Worm (Caenorhabditis elegans) whole organism, early embryonic: ENCODE measurements around the gene nhr-109.

ENCODE experiments used
- B0310.2 ChIP-seq: sonication (generic microtip); optimal IDR thresholded peaks from 2 replicates; lab custom pipeline; 2016; ENCODE audit warnings: mild to moderate bottlenecking, missing genetic modification characterization, missing compliant biosample characterization
- F13C5.2 ChIP-seq: sonication (generic microtip); optimal IDR thresholded peaks from 2 replicates; lab custom pipeline; 2017; ENCODE audit warnings: mild to moderate bottlenecking, missing genetic modification characterization, inconsistent platforms, missing compliant biosample characterization
- aly-1 ChIP-seq: sonication (generic microtip); optimal IDR thresholded peaks from 2 replicates; lab custom pipeline; 2016; ENCODE audit warnings: missing genetic modification characterization, missing compliant biosample characterization
- ama-1 ChIP-seq: fragments of 150-350 bp; optimal IDR thresholded peaks from 2 replicates; lab custom pipeline; 2014
- ceh-13 ChIP-seq: fragments of 200-800 bp; sonication (Bioruptor generic); optimal IDR thresholded peaks from 2 replicates; lab custom pipeline; 2018; ENCODE audit warnings: mild to moderate bottlenecking, missing genetic modification characterization, missing compliant biosample characterization
- ceh-36 ChIP-seq: sonication (generic microtip); optimal IDR thresholded peaks from 2 replicates; lab custom pipeline; 2016; ENCODE audit warnings: missing genetic modification characterization, inconsistent platforms, missing compliant biosample characterization
- ets-7 ChIP-seq: sonication (generic microtip); optimal IDR thresholded peaks from 2 replicates; lab custom pipeline; 2016; ENCODE audit warnings: missing genotype, missing genetic modification characterization, missing compliant biosample characterization
- flt-1 ChIP-seq: fragments of 200-800 bp; sonication (Bioruptor generic); IDR thresholded peaks from 2 replicates; pipeline ENCODE4 v1.3.6; 2022; ENCODE audit warnings: missing genetic modification characterization, missing compliant biosample characterization
- hmbx-1 ChIP-seq: sonication (generic microtip); optimal IDR thresholded peaks from 2 replicates; lab custom pipeline; 2016; ENCODE audit warnings: mild to moderate bottlenecking, missing genetic modification characterization, missing compliant biosample characterization
- hmg-4 ChIP-seq: fragments of 200-800 bp; sonication (Bioruptor generic); optimal IDR thresholded peaks from 2 replicates; lab custom pipeline; 2018; ENCODE audit warnings: mild to moderate bottlenecking, missing genetic modification characterization, missing compliant biosample characterization
- hnd-1 ChIP-seq: sonication (generic microtip); optimal IDR thresholded peaks from 2 replicates; lab custom pipeline; 2016; ENCODE audit warnings: missing genetic modification characterization, missing compliant biosample characterization
- pes-1 ChIP-seq: fragments of 200-800 bp; sonication (Bioruptor generic); IDR thresholded peaks from 2 replicates; pipeline ENCODE4 v1.3.6; 2022; ENCODE audit warnings: missing genetic modification reagents, missing genetic modification characterization, missing compliant biosample characterization
- scrt-1 ChIP-seq: fragments of 200-800 bp; sonication (Bioruptor generic); IDR thresholded peaks from 2 replicates; pipeline ENCODE4 v1.3.6; 2022; ENCODE audit warnings: missing genetic modification characterization, missing compliant biosample characterization
- sea-1 ChIP-seq: fragments of 200-800 bp; sonication (Bioruptor generic); conservative IDR thresholded peaks from 2 replicates; pipeline ENCODE4 v1.3.6; 2022; ENCODE audit warnings: missing genetic modification characterization, missing compliant biosample characterization
- tbx-11 ChIP-seq: fragments of 200-800 bp; sonication (Bioruptor generic); IDR thresholded peaks from 2 replicates; pipeline ENCODE4 v1.3.6; 2022; ENCODE audit warnings: missing genetic modification characterization, missing compliant biosample characterization
- tbx-37 ChIP-seq: fragments of 200-800 bp; sonication (Bioruptor generic); conservative IDR thresholded peaks from 2 replicates; pipeline ENCODE4 v1.3.6; 2022; ENCODE audit warnings: missing genetic modification reagents, missing genetic modification characterization, missing compliant biosample characterization
- tra-4 ChIP-seq: sonication (generic microtip); optimal IDR thresholded peaks from 2 replicates; lab custom pipeline; 2017; ENCODE audit warnings: missing genetic modification characterization, missing compliant biosample characterization

Gene nhr-109

DNA sequence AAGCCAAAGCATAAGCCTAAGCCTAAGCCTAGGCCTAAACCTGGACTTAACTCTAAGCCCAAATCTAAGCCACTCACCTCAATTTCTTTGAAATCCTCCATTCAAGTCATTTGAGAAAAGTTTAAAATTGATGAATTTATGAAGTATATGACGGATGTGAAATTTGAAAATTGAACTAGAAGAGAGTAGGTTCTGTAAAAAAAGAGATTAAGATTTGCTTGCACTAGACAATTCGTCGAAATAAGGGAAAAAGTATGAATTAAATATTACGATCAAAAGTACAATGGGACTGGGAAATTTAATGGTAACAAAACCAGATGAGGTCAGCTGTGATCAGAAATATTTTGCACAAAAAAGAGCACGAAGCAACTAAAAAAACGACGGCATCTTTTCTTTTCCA, 19.9 kb downstream of the nhr-109 start, which contains the start of gene twk-2:
Gene twk-2, minus strand, starts transcription at position 101 of the 400 bp plus-strand sequence.
- TF ChIP-seq hmbx-1 (tag; lab: Kevin White, UChicago) (no peak), hnd-1 (tag; lab: Kevin White, UChicago) (no peak), ceh-13 (GFP tag; lab: Kevin White, UChicago) (no peak), ets-7 (tag; lab: Kevin White, UChicago) (no peak), scrt-1 (no peak), F13C5.2 (tag; lab: Kevin White, UChicago) (no peak), ama-1 (lab: Kevin White, UChicago) (no peak), aly-1 (tag; lab: Kevin White, UChicago) (no peak), tbx-37 (GFP tag; lab: Robert Waterston, UW) (no peak), hmg-4 (no peak)

DNA sequence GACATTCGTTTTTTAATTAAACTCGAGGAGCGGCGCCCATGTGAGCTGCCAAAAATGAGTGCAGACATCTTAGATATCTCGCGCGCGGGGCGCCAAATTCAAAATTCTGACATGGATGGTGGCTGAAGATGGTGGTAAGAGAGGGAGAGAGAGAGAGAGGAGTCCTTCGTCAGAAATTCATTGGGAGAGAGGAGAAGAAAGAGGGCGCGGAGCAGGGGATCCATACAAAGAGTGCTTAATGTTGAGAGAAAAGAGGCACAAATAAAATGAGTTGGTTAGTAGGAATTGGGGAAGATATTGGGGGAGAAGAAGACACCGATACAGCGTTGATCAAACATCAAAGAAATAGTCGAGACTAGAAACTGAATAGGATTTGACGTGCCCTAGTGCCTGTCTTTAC, 20.3 kb downstream of the nhr-109 start:
- TF ChIP-seq tbx-37 (GFP tag; lab: Robert Waterston, UW): no peak
- TF ChIP-seq scrt-1: no peak

DNA sequence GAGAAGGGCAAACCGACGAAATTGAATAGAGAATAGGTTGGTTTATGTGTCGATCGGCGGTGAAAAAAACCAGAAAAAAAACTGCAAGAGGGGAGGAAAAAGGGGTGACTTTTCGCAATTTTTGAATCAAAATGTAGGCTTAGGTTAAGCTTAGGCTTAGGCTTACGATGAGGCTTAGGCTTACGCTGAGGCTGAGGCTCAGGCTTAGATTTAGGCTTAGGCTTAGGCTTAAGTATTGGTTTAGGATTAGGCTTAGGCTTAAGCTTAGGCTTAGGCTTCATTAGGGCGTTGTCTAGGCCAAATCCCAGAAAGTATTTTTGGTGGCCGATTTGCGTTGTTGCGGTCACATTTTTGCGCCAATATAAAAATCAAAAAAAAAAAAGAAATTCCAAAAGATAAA, 21.7 kb downstream of the nhr-109 start:
- TF ChIP-seq tbx-11 (GFP tag; lab: Robert Waterston, UW) (no peak), ceh-36 (tag; lab: Kevin White, UChicago) (peak; percentile 50)

DNA sequence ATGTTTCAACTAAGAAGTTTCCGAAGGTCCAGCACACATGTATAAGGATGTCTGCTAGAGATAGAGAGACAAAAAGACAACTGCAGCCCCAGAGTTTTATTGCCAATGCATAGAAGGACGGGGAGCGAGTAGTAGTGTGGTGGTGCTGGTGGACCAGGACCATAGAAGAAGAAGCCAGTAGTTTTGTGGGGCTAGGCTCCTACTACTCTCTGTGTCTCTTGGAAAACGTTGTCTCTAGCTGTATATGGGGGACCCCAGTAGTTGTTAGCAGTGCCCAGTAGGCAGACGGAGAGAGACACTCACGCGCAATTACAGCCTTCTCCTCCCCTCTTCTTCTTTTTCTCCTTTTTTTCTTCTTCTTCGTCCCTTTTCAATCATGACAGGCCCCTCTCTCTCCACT, 22.9 kb downstream of the nhr-109 start:
- TF ChIP-seq ama-1 (lab: Kevin White, UChicago) (no peak), tra-4 (no peak), tbx-37 (GFP tag; lab: Robert Waterston, UW) (no peak), tbx-11 (GFP tag; lab: Robert Waterston, UW) (no peak), hnd-1 (tag; lab: Kevin White, UChicago) (no peak), hmg-4 (no peak), ceh-13 (GFP tag; lab: Kevin White, UChicago) (no peak), hmbx-1 (tag; lab: Kevin White, UChicago) (no peak), B0310.2 (no peak), sea-1 (GFP tag; lab: Robert Waterston, UW) (no peak)

DNA sequence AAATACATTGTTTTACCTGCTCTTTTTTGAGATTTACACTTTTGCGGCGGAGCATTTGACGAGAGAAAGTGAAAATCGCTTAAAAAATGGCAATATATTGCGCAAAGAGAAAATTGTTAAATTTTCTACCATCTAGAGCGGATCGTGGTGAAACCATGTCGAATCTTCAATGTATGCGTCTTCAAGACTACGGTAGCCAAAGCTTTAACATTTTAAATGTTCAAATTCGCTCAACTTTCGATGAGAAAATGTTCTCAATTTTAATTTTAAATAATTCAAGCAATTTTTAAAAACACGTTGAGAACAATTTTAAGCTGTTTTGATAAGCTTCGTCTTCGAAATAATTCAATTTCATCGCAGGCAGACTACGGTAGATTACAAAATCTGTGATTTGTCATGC, 27.1 kb downstream of the nhr-109 start:
- no peak for TF ChIP-seq sea-1 (GFP tag; lab: Robert Waterston, UW)
- no peak for TF ChIP-seq B0310.2
- TF ChIP-seq scrt-1: no peak
- TF ChIP-seq ama-1 (lab: Kevin White, UChicago): no peak
- TF ChIP-seq tra-4: no peak
- TF ChIP-seq ceh-36 (tag; lab: Kevin White, UChicago): no peak
- TF ChIP-seq flt-1: no peak
- no peak for TF ChIP-seq hmbx-1 (tag; lab: Kevin White, UChicago)
- no peak for TF ChIP-seq hnd-1 (tag; lab: Kevin White, UChicago)

DNA sequence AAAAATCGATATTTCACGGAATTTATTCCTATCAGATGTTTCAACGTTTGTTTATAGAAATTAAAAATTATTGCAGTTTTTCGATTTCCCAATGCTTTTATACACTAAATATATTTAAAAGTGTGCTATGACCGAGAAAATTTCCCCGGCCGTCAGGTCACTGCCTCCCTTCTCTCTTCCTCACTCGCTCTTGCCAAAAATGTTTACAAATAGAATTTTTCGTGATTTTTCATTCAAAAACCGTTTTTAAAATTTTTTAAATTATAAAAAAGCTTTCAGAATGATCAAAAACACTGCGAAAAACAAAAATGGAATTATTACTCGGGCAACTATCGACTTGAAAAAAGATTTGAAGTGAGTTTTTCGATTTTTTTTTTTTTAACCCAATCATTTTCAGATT, 27.7 kb downstream of the nhr-109 start, which contains the start of the genes T12C9.7 and vps-18:
Gene T12C9.7, minus strand, starts transcription at position 101 of the 400 bp plus-strand sequence.
Gene vps-18, plus strand, starts transcription at position 280 of the 400 bp plus-strand sequence.
- no peak for TF ChIP-seq pes-1 (GFP tag; lab: Robert Waterston, UW)
- TF ChIP-seq ceh-13 (GFP tag; lab: Kevin White, UChicago): no peak
- TF ChIP-seq hmbx-1 (tag; lab: Kevin White, UChicago): no peak
- TF ChIP-seq ets-7 (tag; lab: Kevin White, UChicago): no peak

DNA sequence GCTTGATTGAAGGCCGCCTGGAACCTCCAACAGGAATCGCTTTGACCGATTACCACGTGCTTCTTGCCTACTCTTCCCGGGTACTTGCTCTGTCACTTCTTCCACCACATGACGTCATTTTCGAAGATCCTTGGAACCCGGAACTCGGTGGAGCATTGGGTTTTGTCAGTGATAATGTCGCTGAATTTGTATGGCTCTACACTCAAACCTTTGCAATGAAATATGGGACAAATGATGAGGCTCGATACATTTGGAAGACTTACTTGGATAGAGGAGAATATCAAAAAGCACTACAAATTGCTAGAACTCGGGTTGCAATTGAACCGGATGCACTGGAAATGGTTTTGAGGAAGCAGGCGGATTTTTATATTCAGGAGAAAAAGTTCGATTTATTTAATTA, 29.7 kb downstream of the nhr-109 start:
- TF ChIP-seq ceh-13 (GFP tag; lab: Kevin White, UChicago) (no peak), sea-1 (GFP tag; lab: Robert Waterston, UW) (no peak), ets-7 (tag; lab: Kevin White, UChicago) (no peak), ceh-36 (tag; lab: Kevin White, UChicago) (no peak), aly-1 (tag; lab: Kevin White, UChicago) (no peak), hmg-4 (no peak), hmbx-1 (tag; lab: Kevin White, UChicago) (no peak), pes-1 (GFP tag; lab: Robert Waterston, UW) (no peak), ama-1 (lab: Kevin White, UChicago) (no peak), B0310.2 (no peak), F13C5.2 (tag; lab: Kevin White, UChicago) (no peak)

DNA sequence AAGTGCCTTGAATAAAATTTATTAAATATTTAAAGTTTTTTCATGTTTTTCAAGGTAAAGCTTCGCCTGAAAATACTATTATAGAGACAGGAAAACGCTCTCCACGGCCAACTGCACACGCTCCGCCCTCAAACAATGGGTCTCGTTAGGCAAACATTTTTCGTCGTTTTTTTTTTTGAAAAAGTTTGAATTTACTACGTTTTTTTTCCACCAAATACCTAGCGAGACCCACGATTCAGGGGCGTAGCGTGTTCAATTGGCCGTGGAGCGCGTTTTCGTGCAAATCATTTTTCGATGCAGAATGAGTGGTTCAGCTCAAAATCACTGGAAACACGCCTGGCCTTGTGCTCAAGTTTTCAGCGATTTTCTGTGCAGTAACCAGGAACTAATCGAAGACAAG, 34.7 kb downstream of the nhr-109 start, which contains the start of gene W06B4.2:
Gene W06B4.2, plus strand, starts transcription at position 301 of the 400 bp plus-strand sequence.
- TF ChIP-seq aly-1 (tag; lab: Kevin White, UChicago) (no peak), B0310.2 (no peak), ets-7 (tag; lab: Kevin White, UChicago) (no peak), hmbx-1 (tag; lab: Kevin White, UChicago) (no peak), tra-4 (no peak), tbx-37 (GFP tag; lab: Robert Waterston, UW) (no peak), tbx-11 (GFP tag; lab: Robert Waterston, UW) (no peak), flt-1 (no peak), ceh-36 (tag; lab: Kevin White, UChicago) (no peak)

DNA sequence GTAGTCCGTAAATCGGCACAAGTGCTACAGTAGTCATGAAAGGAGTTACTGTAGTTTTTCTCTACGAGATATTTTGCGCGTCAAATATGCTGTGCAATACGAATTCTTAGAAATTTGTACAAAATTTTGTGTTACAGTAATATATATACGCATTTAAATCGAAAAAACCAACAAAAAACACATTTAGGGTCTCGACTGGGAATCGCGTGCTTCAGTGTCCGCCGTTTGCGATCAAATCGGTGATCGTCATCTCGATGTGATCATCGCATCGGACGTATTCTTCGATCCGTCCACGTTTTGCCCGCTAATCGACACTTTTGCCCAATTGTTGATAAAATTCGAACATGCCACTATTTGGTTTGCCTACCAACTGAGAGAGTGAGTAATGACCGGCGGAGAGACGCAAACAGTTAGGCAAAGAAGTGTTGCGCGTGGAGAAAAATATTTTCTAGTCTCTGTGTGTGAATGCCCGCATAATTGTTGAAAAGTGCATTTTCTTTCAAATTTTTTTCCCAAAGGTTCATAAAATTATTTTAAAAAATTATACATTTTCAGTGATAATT, 35.8 kb downstream of the nhr-109 start:
- TF ChIP-seq aly-1 (tag; lab: Kevin White, UChicago) (no peak), B0310.2 (no peak), scrt-1 (no peak), ama-1 (lab: Kevin White, UChicago) (no peak), hmg-4 (no peak), flt-1 (no peak), ceh-36 (tag; lab: Kevin White, UChicago) (no peak), pes-1 (GFP tag; lab: Robert Waterston, UW) (no peak), sea-1 (GFP tag; lab: Robert Waterston, UW) (no peak), ceh-13 (GFP tag; lab: Kevin White, UChicago) (no peak), tra-4 (no peak), ets-7 (tag; lab: Kevin White, UChicago) (no peak), tbx-11 (GFP tag; lab: Robert Waterston, UW) (no peak), hnd-1 (tag; lab: Kevin White, UChicago) (no peak), F13C5.2 (tag; lab: Kevin White, UChicago) (no peak), hmbx-1 (tag; lab: Kevin White, UChicago) (no peak), tbx-37 (GFP tag; lab: Robert Waterston, UW) (no peak)
